Worm (Caenorhabditis elegans): Measurements from ENCODE around the gene dop-3.

DNA sequence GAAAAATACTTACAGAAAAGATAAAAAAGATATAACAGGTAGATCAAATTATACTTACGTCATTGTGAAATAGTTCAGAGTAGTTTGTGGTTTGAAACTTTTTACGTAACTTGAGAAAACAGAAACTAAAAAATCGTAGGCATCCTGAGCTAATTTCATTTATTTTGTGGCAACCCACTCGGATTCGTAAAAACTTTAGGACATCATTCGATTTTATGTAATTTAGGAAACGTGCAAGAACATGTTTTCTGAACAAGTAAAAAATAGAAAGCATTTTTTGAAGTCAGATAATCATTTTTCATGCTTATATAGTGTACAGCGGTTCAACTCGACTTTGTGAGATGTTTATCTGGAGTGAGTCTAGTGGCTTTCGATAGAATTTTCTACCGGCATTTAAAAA lies 29.2 kb upstream of the dop-3 start, which contains the start of gene hic-1:
- TF ChIP-seq nhr-237 (tag; optimal IDR thresholded peaks at IDR 0.05) (no peak), lin-38 (GFP tag; IDR thresholded peaks at IDR 0.05) (no peak), ama-1 (optimal IDR thresholded peaks at IDR 0.05) (no peak), zag-1 (tag; optimal IDR thresholded peaks at IDR 0.05) (no peak), nhr-76 (tag; optimal IDR thresholded peaks at IDR 0.05) (no peak), nhr-77 (tag; optimal IDR thresholded peaks at IDR 0.05) (no peak), daf-16 (GFP tag; optimal IDR thresholded peaks at IDR 0.05) (no peak), daf-16 (tag; optimal IDR thresholded peaks at IDR 0.05) (no peak)

Data from whole organism, L4 larva.